Worm (Caenorhabditis elegans): ENCODE measurements around the gene C33D9.8.
A peak's percentile ranks its signal among the peaks of the same experiment; 100 is the strongest.

The C33D9.8 gene

ce11 chrIV:8752492-8752891, 34.1 kb downstream of the C33D9.8 start (continued):
- TF ChIP-seq K11D2.4 (GFP tag; IDR thresholded peaks at IDR 0.05) = no peak
- TF ChIP-seq madf-6 (GFP tag; IDR thresholded peaks at IDR 0.05) = peak; percentile 57; the same call in 1 of the 2 replicates
- no peak for TF ChIP-seq nhr-120 (GFP tag; IDR thresholded peaks at IDR 0.05)
- no peak for TF ChIP-seq F37B4.10 (GFP tag; IDR thresholded peaks at IDR 0.05)
- no peak for TF ChIP-seq rcor-1 (GFP tag; IDR thresholded peaks at IDR 0.05)
- TF ChIP-seq tlf-1 (GFP tag; optimal IDR thresholded peaks at IDR 0.05) = no peak
- TF ChIP-seq nhr-179 (tag; optimal IDR thresholded peaks at IDR 0.05) = no peak
- no peak for TF ChIP-seq let-607 (tag; optimal IDR thresholded peaks at IDR 0.05)
- TF ChIP-seq hlh-26 (GFP tag; conservative IDR thresholded peaks at IDR 0.05) = no peak
- no peak for TF ChIP-seq F23B12.7 (tag; optimal IDR thresholded peaks at IDR 0.05; ENCODE audit: insufficient read depth)
- no peak for TF ChIP-seq F55B11.4 (tag; optimal IDR thresholded peaks at IDR 0.05; ENCODE audit: borderline replicate concordance, insufficient read depth)
- no peak for TF ChIP-seq mes-4 (tag; optimal IDR thresholded peaks at IDR 0.05)
- no peak for TF ChIP-seq ztf-22 (GFP tag; optimal IDR thresholded peaks at IDR 0.05)
- no peak for TF ChIP-seq ztf-3 (GFP tag; optimal IDR thresholded peaks at IDR 0.05)
- no peak for TF ChIP-seq unc-62 (GFP tag; optimal IDR thresholded peaks at IDR 0.05)
- TF ChIP-seq nfya-2 (GFP tag; IDR thresholded peaks at IDR 0.05) = no peak
- TF ChIP-seq ceh-58 (GFP tag; IDR thresholded peaks at IDR 0.05) = no peak
- TF ChIP-seq ZK185.1 (tag; optimal IDR thresholded peaks at IDR 0.05; ENCODE audit: poor library complexity, severe bottlenecking) = no peak
- TF ChIP-seq rec-8 (tag; optimal IDR thresholded peaks at IDR 0.05) = no peak
- TF ChIP-seq pbrm-1 (GFP tag; IDR thresholded peaks at IDR 0.05) = no peak
- TF ChIP-seq efl-1 (GFP tag; optimal IDR thresholded peaks at IDR 0.05) = no peak
- no peak for TF ChIP-seq lsy-27 (tag; optimal IDR thresholded peaks at IDR 0.05; ENCODE audit: borderline replicate concordance, insufficient read depth)
- TF ChIP-seq ceh-100 (GFP tag; IDR thresholded peaks at IDR 0.05) = no peak
- no peak for TF ChIP-seq snpc-1.1 (tag; optimal IDR thresholded peaks at IDR 0.05; ENCODE audit: insufficient read depth)
- no peak for TF ChIP-seq gei-17 (GFP tag; optimal IDR thresholded peaks at IDR 0.05)
- TF ChIP-seq F57A8.1 (GFP tag; optimal IDR thresholded peaks at IDR 0.05) = no peak
- no peak for TF ChIP-seq F10E7.11 (tag; optimal IDR thresholded peaks at IDR 0.05)
- TF ChIP-seq pha-4 (tag; optimal IDR thresholded peaks at IDR 0.05) = no peak
- TF ChIP-seq lin-40 (tag; optimal IDR thresholded peaks at IDR 0.05) = no peak
- no peak for TF ChIP-seq akir-1 (GFP tag; optimal IDR thresholded peaks at IDR 0.05)
- no peak for TF ChIP-seq F52B5.7 (tag; optimal IDR thresholded peaks at IDR 0.05)
- TF ChIP-seq him-1 (tag; optimal IDR thresholded peaks at IDR 0.05) = no peak
- TF ChIP-seq ztf-28 (GFP tag; IDR thresholded peaks at IDR 0.05) = no peak
- TF ChIP-seq T07F8.4 (tag; optimal IDR thresholded peaks at IDR 0.05) = no peak
- no peak for TF ChIP-seq dpff-1 (tag; optimal IDR thresholded peaks at IDR 0.05)
- no peak for TF ChIP-seq ceh-79 (tag; optimal IDR thresholded peaks at IDR 0.05)
- TF ChIP-seq lsl-1 (GFP tag; optimal IDR thresholded peaks at IDR 0.05) = no peak
- no peak for TF ChIP-seq egrh-3 (GFP tag; IDR thresholded peaks at IDR 0.05)
- no peak for TF ChIP-seq unc-130 (GFP tag; optimal IDR thresholded peaks at IDR 0.05)
- TF ChIP-seq athp-1 (tag; optimal IDR thresholded peaks at IDR 0.05) = peak; percentile 28
- TF ChIP-seq Y56A3A.18 (GFP tag; IDR thresholded peaks at IDR 0.05) = no peak
- TF ChIP-seq hrde-1 (tag; optimal IDR thresholded peaks at IDR 0.05; ENCODE audit: borderline replicate concordance) = no peak
- no peak for TF ChIP-seq repo-1 (tag; optimal IDR thresholded peaks at IDR 0.05)
- no peak for TF ChIP-seq atf-7 (tag; optimal IDR thresholded peaks at IDR 0.05)
- TF ChIP-seq lin-26 (GFP tag; IDR thresholded peaks at IDR 0.05) = no peak
- TF ChIP-seq F39B2.1 (GFP tag; IDR thresholded peaks at IDR 0.05) = no peak
- no peak for TF ChIP-seq bed-1 (GFP tag; IDR thresholded peaks at IDR 0.05)
- TF ChIP-seq Y67H2A.10 (GFP tag; conservative IDR thresholded peaks at IDR 0.05) = no peak
- no peak for TF ChIP-seq zim-3 (tag; optimal IDR thresholded peaks at IDR 0.05)

Data from whole organism, young adult.